Fruit fly (Drosophila melanogaster) whole organism, wandering third instar larva: ENCODE data around the gene Ccdc114.

Experiments
- CG32264 ChIP-seq: fragments of 200-800 bp; sonication (Bioruptor generic); optimal IDR thresholded peaks from 2 replicates; lab custom pipeline; 2016; ENCODE audit warnings: missing biosample characterization, missing genetic modification characterization
- Dfd ChIP-seq: fragments of >200 bp; optimal IDR thresholded peaks from 2 replicates; lab custom pipeline; 2017; ENCODE audit warnings: missing biosample characterization, missing genetic modification characterization
- Dif ChIP-seq: fragments of 200-275, 200-300 bp; sonication (Bioruptor generic); optimal IDR thresholded peaks from 2 replicates; lab custom pipeline; 2018; ENCODE audit warnings: missing biosample characterization, missing genetic modification characterization; ENCODE audit not compliant: partially characterized antibody
- HLH106 ChIP-seq: fragments of 200-800 bp; optimal IDR thresholded peaks from 3 replicates; lab custom pipeline; 2019; ENCODE audit warnings: missing biosample characterization, mild to moderate bottlenecking, missing genetic modification characterization, moderate library complexity
- Hnf4 ChIP-seq: fragments of 200-800 bp; sonication (Bioruptor generic); optimal IDR thresholded peaks from 2 replicates; lab custom pipeline; 2016; ENCODE audit warnings: missing biosample characterization, mild to moderate bottlenecking, missing genetic modification characterization
- Hr83 ChIP-seq: fragments of 200-300 bp; sonication (Bioruptor generic); optimal IDR thresholded peaks from 2 replicates; lab custom pipeline; 2016; ENCODE audit warnings: missing biosample characterization, mild to moderate bottlenecking, missing genetic modification characterization, moderate library complexity; ENCODE audit not compliant: poor library complexity, severe bottlenecking
- N ChIP-seq: fragments of >200 bp; optimal IDR thresholded peaks from 2 replicates; lab custom pipeline; 2018; ENCODE audit warnings: missing biosample characterization, missing external identifiers, missing genetic modification characterization
- OdsH ChIP-seq: fragments of 200-800 bp; sonication (Bioruptor generic); optimal IDR thresholded peaks from 2 replicates; lab custom pipeline; 2016; ENCODE audit warnings: missing biosample characterization, mild to moderate bottlenecking, missing genetic modification characterization
- Rel ChIP-seq, 2 experiments: fragments of 200-800 bp; sonication (Bioruptor generic) in 1 of 2; optimal IDR thresholded peaks; 2 replicates in 1 of 2; 3 replicates in 1 of 2; lab custom pipeline; 2016 to 2019; ENCODE audit warnings: mild to moderate bottlenecking in 2 of 2, missing biosample characterization in 2 of 2, missing genetic modification characterization in 2 of 2, moderate library complexity in 1 of 2
- Sp1 ChIP-seq: fragments of 200-800 bp; sonication (Bioruptor generic); optimal IDR thresholded peaks from 3 replicates; lab custom pipeline; 2019; ENCODE audit warnings: missing biosample characterization, mild to moderate bottlenecking, missing genetic modification characterization, moderate library complexity
- dsf ChIP-seq: sonication (Bioruptor generic); optimal IDR thresholded peaks from 2 replicates; lab custom pipeline; 2016; ENCODE audit warnings: missing biosample characterization, missing genetic modification characterization, borderline replicate concordance
- foxo ChIP-seq, 2 experiments: fragments of 200-800 bp; sonication (Bioruptor generic); optimal IDR thresholded peaks; 2 replicates in 1 of 2; 3 replicates in 1 of 2; lab custom pipeline; 2016 to 2017; ENCODE audit warnings: missing biosample characterization in 2 of 2, missing genetic modification characterization in 2 of 2
- fru ChIP-seq: fragments of 200-800 bp; sonication (Bioruptor generic); optimal IDR thresholded peaks from 3 replicates; lab custom pipeline; 2016; ENCODE audit warnings: missing biosample characterization, mild to moderate bottlenecking, missing genetic modification characterization
- h ChIP-seq: fragments of 200-800 bp; sonication (Bioruptor generic); optimal IDR thresholded peaks from 3 replicates; lab custom pipeline; 2016; ENCODE audit warnings: missing biosample characterization, mild to moderate bottlenecking, missing genetic modification characterization
- lola ChIP-seq: fragments of >200 bp; optimal IDR thresholded peaks from 2 replicates; lab custom pipeline; 2017; ENCODE audit warnings: missing biosample characterization, missing genetic modification characterization
- pan ChIP-seq: fragments of >200 bp; optimal IDR thresholded peaks from 2 replicates; lab custom pipeline; 2017
- psq ChIP-seq: fragments of 200-800 bp; sonication (Bioruptor generic); optimal IDR thresholded peaks from 3 replicates; lab custom pipeline; 2017; ENCODE audit warnings: missing biosample characterization, mild to moderate bottlenecking, missing genetic modification characterization, moderate library complexity
- rgr ChIP-seq: fragments of 200-800 bp; sonication (Bioruptor generic); optimal IDR thresholded peaks from 3 replicates; lab custom pipeline; 2016; ENCODE audit warnings: missing biosample characterization, mild to moderate bottlenecking, missing genetic modification characterization
- tai ChIP-seq: sonication (Bioruptor generic); optimal IDR thresholded peaks from 2 replicates; lab custom pipeline; 2016; ENCODE audit warnings: missing biosample characterization, missing genetic modification characterization
- usp ChIP-seq: fragments of >200 bp; optimal IDR thresholded peaks from 2 replicates; lab custom pipeline; 2017; ENCODE audit warnings: missing biosample characterization, missing genetic modification characterization
- woc ChIP-seq: sonication (Bioruptor generic); optimal IDR thresholded peaks from 2 replicates; lab custom pipeline; 2016; ENCODE audit warnings: missing biosample characterization, mild to moderate bottlenecking, missing genetic modification characterization

The Ccdc114 gene

DNA sequence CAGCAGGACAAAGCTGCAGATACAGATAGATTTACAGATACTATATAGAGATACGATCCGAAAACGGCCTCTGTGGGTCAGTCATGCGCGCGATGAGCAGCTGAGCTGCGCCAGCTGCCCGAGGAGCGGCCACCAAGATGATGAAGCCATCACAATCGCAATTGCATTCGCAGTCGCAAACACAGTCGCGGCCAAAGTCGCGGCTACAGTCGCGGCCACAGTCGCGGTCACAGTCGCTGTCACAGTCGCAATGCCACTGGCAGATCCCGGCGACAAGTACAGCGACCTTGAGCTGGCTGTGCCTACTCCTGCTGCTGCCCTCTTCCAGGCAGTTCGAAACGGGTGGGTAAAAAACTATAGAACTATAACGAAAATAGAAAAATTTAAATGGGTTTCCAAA, 29.6 kb downstream of the Ccdc114 start:
- TF ChIP-seq fru (GFP tag; lab: Kevin White, UChicago) (no peak), Hr83 (GFP tag; lab: Kevin White, UChicago) (no peak), HLH106 (tag; lab: Kevin White, UChicago) (no peak), usp (GFP tag; lab: Kevin White, UChicago) (no peak), lola (GFP tag; lab: Kevin White, UChicago) (no peak)

DNA sequence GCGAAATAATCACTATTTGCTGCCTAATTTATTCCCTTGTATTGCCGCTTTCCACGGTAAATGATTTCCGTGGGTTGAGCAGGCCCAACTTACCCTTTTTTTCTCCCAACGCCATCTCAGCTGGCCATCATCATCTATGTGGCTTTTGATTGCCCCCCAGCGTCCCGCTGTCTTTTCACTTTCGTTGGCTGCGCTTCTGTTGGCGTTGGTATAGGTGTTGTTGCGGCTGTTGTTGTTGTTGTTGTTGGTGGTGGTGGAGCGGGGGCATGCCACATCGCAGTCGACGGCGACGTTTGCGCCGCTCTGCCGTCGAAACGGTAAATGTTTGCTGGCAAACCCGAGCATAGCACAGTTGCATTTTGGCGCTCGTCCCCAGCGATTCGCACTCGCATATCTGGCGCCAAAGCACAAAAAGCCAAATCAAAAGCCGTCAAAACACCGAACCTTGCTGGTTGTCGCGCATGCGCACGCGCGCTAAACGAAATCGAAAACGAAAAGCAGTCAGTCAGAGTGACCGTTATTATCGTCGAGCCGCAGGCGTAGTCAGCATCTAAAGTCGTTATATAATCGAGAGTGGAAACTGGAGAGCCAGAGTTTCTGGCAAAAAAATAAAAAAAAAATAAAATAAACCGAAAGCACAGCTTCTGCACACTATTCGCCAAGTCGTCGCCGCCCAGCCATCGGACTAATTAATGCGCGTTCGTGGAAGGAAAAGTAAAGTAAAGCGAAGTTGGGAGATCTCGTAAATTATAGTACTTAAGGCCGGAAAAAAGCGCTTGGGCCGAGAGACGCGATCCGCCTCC, 30.3 kb downstream of the Ccdc114 start, which contains the start of gene CG14892:
Gene CG14892, plus strand, starts transcription at position 359 of the 803 bp plus-strand sequence.
- peak; percentile 11 for TF ChIP-seq pan
- no peak for TF ChIP-seq HLH106 (tag; lab: Kevin White, UChicago)

DNA sequence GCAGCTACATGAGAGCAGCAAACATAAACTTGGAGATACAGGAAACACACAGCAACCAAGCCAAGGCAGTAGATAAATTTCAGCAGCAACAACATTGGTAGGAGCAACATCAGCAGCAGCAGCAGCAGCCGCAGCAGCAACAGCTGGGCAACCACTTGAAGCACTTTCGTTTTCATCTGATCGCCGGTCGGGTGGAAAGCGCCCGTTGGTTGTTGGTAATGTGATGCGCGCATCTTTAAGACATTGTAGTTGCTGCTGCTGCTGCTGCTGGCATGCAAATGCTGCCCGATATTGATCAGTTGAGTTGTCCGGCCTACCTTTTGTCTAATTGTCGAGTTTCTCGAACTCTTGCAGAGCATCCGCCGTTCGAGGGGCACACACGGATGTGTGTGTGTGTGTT, 33.1 kb downstream of the Ccdc114 start:
- TF ChIP-seq Dfd (GFP tag; lab: Kevin White, UChicago) (peak; percentile 73), Sp1 (no peak)

DNA sequence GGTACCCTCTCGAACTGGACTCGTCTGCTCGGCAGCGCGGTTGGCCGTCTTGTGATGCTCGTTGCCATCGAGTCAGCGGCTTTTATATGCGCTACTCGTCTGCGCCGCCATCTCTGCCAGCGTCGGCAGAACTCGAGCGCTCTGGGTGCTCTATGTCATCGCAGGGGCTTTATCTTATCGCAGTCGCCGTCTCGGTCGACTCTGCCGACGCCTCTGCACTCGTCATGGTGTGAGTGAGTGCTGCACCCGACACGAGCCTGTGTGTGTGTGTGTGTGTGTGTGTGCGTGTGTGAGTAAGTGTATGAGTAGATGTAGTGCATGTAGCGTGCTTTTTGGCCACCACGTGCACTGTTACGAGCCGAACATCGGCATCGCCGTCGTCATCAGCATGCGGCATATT, 40.9 kb downstream of the Ccdc114 start, which contains the start of gene Scp2:
Gene Scp2, minus strand, starts transcription at position 59 of the 400 bp plus-strand sequence.
- peak; percentile 60 for TF ChIP-seq Dfd (GFP tag; lab: Kevin White, UChicago)
- no peak for TF ChIP-seq OdsH (GFP tag; lab: Kevin White, UChicago)
- TF ChIP-seq, all 38 proteins: peak for 1

DNA sequence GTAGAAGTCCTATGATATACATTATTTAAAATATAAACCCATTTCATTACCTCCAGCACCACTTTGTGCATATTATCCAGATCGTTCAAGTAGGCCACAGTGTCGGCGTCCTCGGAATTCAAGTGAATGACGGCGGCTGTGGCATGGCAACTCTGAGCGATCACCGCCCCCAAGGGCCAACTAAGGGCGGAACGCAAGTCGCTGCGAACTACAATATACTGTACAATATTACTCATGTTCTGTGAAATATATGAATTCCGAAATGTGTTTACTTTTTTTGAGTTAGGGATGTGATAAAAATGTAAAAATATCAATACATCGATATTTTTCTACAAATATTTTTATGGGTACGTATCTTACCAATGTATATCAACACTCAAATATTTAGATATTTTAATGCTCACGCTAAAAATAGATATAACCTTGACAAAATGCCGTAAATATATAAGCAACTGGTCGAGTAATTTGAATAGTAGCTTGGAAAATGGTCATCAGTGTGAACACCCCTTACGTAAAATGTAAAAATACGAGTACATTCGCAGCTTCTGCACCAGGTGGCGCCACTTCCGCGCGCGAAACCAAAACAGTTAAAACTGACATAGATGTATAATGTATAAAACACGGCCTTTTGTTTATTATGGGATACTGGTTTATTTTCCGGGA, 50.9 kb downstream of the Ccdc114 start, which contains the start of gene CG14903:
Gene CG14903, minus strand, starts transcription at position 270 of the 663 bp plus-strand sequence.
- no peak for TF ChIP-seq CG32264 (GFP tag; lab: Kevin White, UChicago)
- TF ChIP-seq N, result no peak
- no peak for TF ChIP-seq Dif (GFP tag; lab: Kevin White, UChicago)
- TF ChIP-seq rgr (GFP tag; lab: Kevin White, UChicago), result peak; percentile 65
- TF ChIP-seq psq (GFP tag; lab: Kevin White, UChicago), result no peak
- TF ChIP-seq Hnf4 (GFP tag; lab: Kevin White, UChicago), result peak; percentile 27
- TF ChIP-seq foxo (GFP tag; optimal IDR thresholded peaks at IDR 0.05; lab: Kevin White, UChicago), result peak in 1 of 2 experiments; percentile 17
- peak; percentile 12 for TF ChIP-seq woc
- TF ChIP-seq h (GFP tag; lab: Kevin White, UChicago), result no peak
- TF ChIP-seq dsf (GFP tag; lab: Kevin White, UChicago), result no peak
- TF ChIP-seq tai (GFP tag; lab: Kevin White, UChicago), result peak; percentile 28
- TF ChIP-seq usp (GFP tag; lab: Kevin White, UChicago), result no peak
- no peak for TF ChIP-seq lola (GFP tag; lab: Kevin White, UChicago)
- no peak for TF ChIP-seq Rel (GFP tag; optimal IDR thresholded peaks at IDR 0.05; lab: Kevin White, UChicago)
- TF ChIP-seq Rel (tag; optimal IDR thresholded peaks at IDR 0.05; lab: Kevin White, UChicago), result no peak
